Worm (Caenorhabditis elegans) whole organism, mixed stage, embryonic: Measurements from ENCODE around the gene srx-102.

Experiments used
- drap-1 ChIP-seq: fragments of 200-800 bp; sonication (Bioruptor generic); optimal IDR thresholded peaks from 3 replicates; lab custom pipeline; 2018; ENCODE audit warnings: mild to moderate bottlenecking, missing genetic modification characterization, missing compliant biosample characterization
- elt-1 ChIP-seq: sonication (generic microtip); optimal IDR thresholded peaks from 2 replicates; lab custom pipeline; 2017; ENCODE audit warnings: missing genetic modification characterization, mild to moderate bottlenecking, missing compliant biosample characterization, antibody characterized with exemption, moderate library complexity, borderline replicate concordance; ENCODE audit not compliant: insufficient read depth
- elt-3 ChIP-seq: fragments of 150-350 bp; optimal IDR thresholded peaks from 2 replicates; lab custom pipeline; 2014; ENCODE audit warnings: missing biosample characterization, missing genetic modification characterization
- flh-1 ChIP-seq: fragments of 200-800 bp; sonication (Bioruptor generic); optimal IDR thresholded peaks from 2 replicates; lab custom pipeline; 2018; ENCODE audit warnings: mild to moderate bottlenecking, missing genetic modification characterization, moderate library complexity, missing compliant biosample characterization
- hlh-1 ChIP-seq: fragments of 150-350 bp; optimal IDR thresholded peaks from 2 replicates; lab custom pipeline; 2014; ENCODE audit warnings: missing biosample characterization, missing genetic modification reagents, missing genetic modification characterization
- mep-1 ChIP-seq: fragments of 150-350 bp; optimal IDR thresholded peaks from 2 replicates; lab custom pipeline; 2017; ENCODE audit warnings: missing biosample characterization, missing genetic modification reagents, missing genetic modification characterization, inconsistent platforms
- nhr-12 ChIP-seq: fragments of 150-350 bp; optimal IDR thresholded peaks from 2 replicates; lab custom pipeline; 2014; ENCODE audit warnings: missing biosample characterization, missing genetic modification characterization
- nhr-237 ChIP-seq: fragments of 150-350 bp; optimal IDR thresholded peaks from 2 replicates; lab custom pipeline; 2014; ENCODE audit warnings: missing biosample characterization, missing genetic modification characterization
- nhr-76 ChIP-seq: sonication (generic microtip); optimal IDR thresholded peaks from 2 replicates; lab custom pipeline; 2017; ENCODE audit warnings: missing biosample characterization, missing genetic modification characterization
- sem-2 ChIP-seq: fragments of 200-800 bp; sonication (Bioruptor generic); optimal IDR thresholded peaks from 2 replicates; lab custom pipeline; 2018; ENCODE audit warnings: mild to moderate bottlenecking, missing genetic modification characterization, missing compliant biosample characterization
- unc-62 ChIP-seq: fragments of 150-350 bp; optimal IDR thresholded peaks from 2 replicates; lab custom pipeline; 2014; ENCODE audit warnings: missing biosample characterization, missing genetic modification reagents, missing genetic modification characterization

ce11 chrII:3678978-3679377, 15.6 kb downstream of the srx-102 start:
- TF ChIP-seq elt-3 (no peak), flh-1 (GFP tag; lab: Kevin White, UChicago) (no peak), unc-62 (GFP tag; lab: Kevin White, UChicago) (no peak), nhr-12 (tag; lab: Kevin White, UChicago) (no peak), nhr-76 (tag; lab: Kevin White, UChicago) (no peak), drap-1 (no peak), hlh-1 (tag; lab: Kevin White, UChicago) (no peak), sem-2 (GFP tag; lab: Kevin White, UChicago) (no peak), mep-1 (tag; lab: Kevin White, UChicago) (no peak), nhr-237 (tag; lab: Kevin White, UChicago) (no peak), elt-1 (tag; lab: Kevin White, UChicago) (no peak)
